Fruit fly (Drosophila melanogaster) whole organism, embryonic: ENCODE data around the gene CG9702.

Source experiments
- Bteb2 ChIP-seq: fragments of 200-800 bp; sonication (Bioruptor generic); optimal IDR thresholded peaks from 2 replicates; lab custom pipeline; 2016; ENCODE audit warnings: missing biosample characterization, missing genetic modification characterization
- CG10462 ChIP-seq: fragments of 200-800 bp; sonication (Bioruptor generic); optimal IDR thresholded peaks from 2 replicates; lab custom pipeline; 2016; ENCODE audit warnings: missing biosample characterization, missing genetic modification characterization
- CG10959 ChIP-seq: fragments of 200-800 bp; sonication (Bioruptor generic); IDR thresholded peaks from 2 replicates; pipeline ENCODE4 v1.3.6; 2022; ENCODE audit warnings: missing biosample characterization, missing genetic modification characterization
- CG11456 ChIP-seq: fragments of 200-800 bp; sonication (Bioruptor generic); IDR thresholded peaks from 3 replicates; pipeline ENCODE4 v1.3.6; 2022; ENCODE audit warnings: missing biosample characterization, missing genetic modification characterization
- CG11696 ChIP-seq: fragments of 200-800 bp; sonication (Bioruptor generic); IDR thresholded peaks from 2 replicates; pipeline ENCODE4 v1.3.6; 2022; ENCODE audit warnings: missing biosample characterization, missing genetic modification characterization
- CG13894 ChIP-seq: fragments of 200-800 bp; sonication (Bioruptor generic); optimal IDR thresholded peaks from 3 replicates; lab custom pipeline; 2018; ENCODE audit warnings: missing biosample characterization, mild to moderate bottlenecking, missing genetic modification characterization, moderate library complexity
- CG14667 ChIP-seq: fragments of 200-800 bp; sonication (Bioruptor generic); IDR thresholded peaks from 2 replicates; pipeline ENCODE4 v1.3.6; 2022; ENCODE audit warnings: missing biosample characterization, missing genetic modification characterization
- CG14860 ChIP-seq: fragments of 200-800 bp; sonication (Bioruptor generic); IDR thresholded peaks from 3 replicates; pipeline ENCODE4 v1.3.6; 2022; ENCODE audit warnings: missing biosample characterization, missing genetic modification characterization; ENCODE audit not compliant: partially characterized antibody
- CG1602 ChIP-seq: fragments of 200-800 bp; sonication (Bioruptor generic); optimal IDR thresholded peaks from 3 replicates; lab custom pipeline; 2016; ENCODE audit warnings: missing biosample characterization, missing genetic modification characterization
- CG17568 ChIP-seq: fragments of 200-800 bp; sonication (Bioruptor generic); optimal IDR thresholded peaks from 2 replicates; lab custom pipeline; 2018; ENCODE audit warnings: missing biosample characterization, mild to moderate bottlenecking, missing genetic modification characterization, moderate library complexity
- CG1792 ChIP-seq: fragments of 200-800 bp; sonication (Bioruptor generic); optimal IDR thresholded peaks from 2 replicates; lab custom pipeline; 2016; ENCODE audit warnings: missing biosample characterization, missing genetic modification characterization
- CG3065 ChIP-seq: fragments of 200-800 bp; sonication (Bioruptor generic); optimal IDR thresholded peaks from 2 replicates; lab custom pipeline; 2016; ENCODE audit warnings: missing biosample characterization, missing genetic modification characterization
- CG31365 ChIP-seq: fragments of 200-800 bp; sonication (Bioruptor generic); optimal IDR thresholded peaks from 2 replicates; lab custom pipeline; 2018; ENCODE audit warnings: missing biosample characterization, mild to moderate bottlenecking, missing genetic modification characterization
- CG3995 ChIP-seq: fragments of 200-800 bp; sonication (Bioruptor generic); optimal IDR thresholded peaks from 3 replicates; lab custom pipeline; 2016; ENCODE audit warnings: missing biosample characterization, missing genetic modification characterization
- CG4424 ChIP-seq: fragments of 200-800 bp; sonication (Bioruptor generic); optimal IDR thresholded peaks from 3 replicates; lab custom pipeline; 2016; ENCODE audit warnings: missing biosample characterization, missing genetic modification characterization
- CG4854 ChIP-seq: fragments of 200-800 bp; sonication (Bioruptor generic); optimal IDR thresholded peaks from 2 replicates; lab custom pipeline; 2016; ENCODE audit warnings: missing biosample characterization, missing genetic modification characterization, inconsistent platforms
- CG7786 ChIP-seq: fragments of 200-800 bp; sonication (Bioruptor generic); optimal IDR thresholded peaks from 2 replicates; lab custom pipeline; 2016; ENCODE audit warnings: missing biosample characterization, missing genetic modification characterization
- CHES-1-like ChIP-seq: fragments of 200-800 bp; sonication (Bioruptor generic); optimal IDR thresholded peaks from 2 replicates; lab custom pipeline; 2016; ENCODE audit warnings: missing biosample characterization, missing genetic modification characterization
- Chrac-16 ChIP-seq: fragments of 200-800 bp; sonication (Bioruptor generic); optimal IDR thresholded peaks from 3 replicates; lab custom pipeline; 2016; ENCODE audit warnings: missing biosample characterization, missing genetic modification characterization
- CoRest ChIP-seq: fragments of 200-800 bp; sonication (Bioruptor generic); optimal IDR thresholded peaks from 3 replicates; lab custom pipeline; 2018; ENCODE audit warnings: missing biosample characterization, mild to moderate bottlenecking, missing genetic modification characterization, moderate library complexity
- Eip74EF ChIP-seq, 2 experiments: fragments of 200-800 bp in 1 of 2; fragments of >200 bp in 1 of 2; sonication (Bioruptor generic) in 1 of 2; optimal IDR thresholded peaks; 2 replicates each; lab custom pipeline; 2017 to 2019; ENCODE audit warnings: missing biosample characterization in 2 of 2, missing genetic modification characterization in 2 of 2, mild to moderate bottlenecking in 1 of 2, moderate library complexity in 1 of 2
- Hr3 ChIP-seq: fragments of 200-800 bp; sonication (Bioruptor generic); optimal IDR thresholded peaks from 3 replicates; lab custom pipeline; 2016; ENCODE audit warnings: missing biosample characterization, missing genetic modification characterization
- Hr78 ChIP-seq, 2 experiments: fragments of 200-800 bp in 1 of 2; fragments of >200 bp in 1 of 2; sonication (Bioruptor generic) in 1 of 2; optimal IDR thresholded peaks; 2 replicates each; lab custom pipeline; 2017 to 2019; ENCODE audit warnings: missing biosample characterization in 2 of 2, missing genetic modification characterization in 2 of 2, mild to moderate bottlenecking in 1 of 2, moderate library complexity in 1 of 2
- Lhr ChIP-seq: fragments of 200-800 bp; sonication (Bioruptor generic); optimal IDR thresholded peaks from 3 replicates; lab custom pipeline; 2017; ENCODE audit warnings: mild to moderate bottlenecking, missing biosample characterization, missing genetic modification reagents, missing genetic modification characterization
- MBD-R2 ChIP-seq: fragments of 200-800 bp; sonication (Bioruptor generic); IDR thresholded peaks from 2 replicates; pipeline ENCODE4 v1.3.6; 2022; ENCODE audit warnings: missing biosample characterization, missing genetic modification characterization
- Mrtf ChIP-seq: fragments of 200-800 bp; sonication (Bioruptor generic); IDR thresholded peaks from 3 replicates; pipeline ENCODE4 v1.3.6; 2022; ENCODE audit warnings: missing biosample characterization, missing genetic modification characterization
- Oaz ChIP-seq: fragments of 200-800 bp; sonication (Bioruptor generic); IDR thresholded peaks from 2 replicates; pipeline ENCODE4 v1.3.6; 2022; ENCODE audit warnings: missing biosample characterization, missing genetic modification characterization
- Ptx1 ChIP-seq: fragments of 200-800 bp; sonication (Bioruptor generic); IDR thresholded peaks from 2 replicates; pipeline ENCODE4 v1.3.6; 2022; ENCODE audit warnings: missing biosample characterization, missing genetic modification characterization
- Six4 ChIP-seq: fragments of 200-800 bp; sonication (Bioruptor generic); optimal IDR thresholded peaks from 2 replicates; lab custom pipeline; 2016; ENCODE audit warnings: missing biosample characterization, missing genetic modification characterization
- Stat92E ChIP-seq, 3 experiments: fragments of >200 bp in 2 of 3; fragments of 200-800 bp in 1 of 3; sonication (Bioruptor generic) in 1 of 3; optimal IDR thresholded peaks; 2 replicates each; lab custom pipeline; 2017 to 2019; ENCODE audit warnings: missing biosample characterization in 3 of 3, missing genetic modification characterization in 3 of 3, mild to moderate bottlenecking in 1 of 3, moderate library complexity in 1 of 3
- ase ChIP-seq: fragments of 200-800 bp; sonication (Bioruptor generic); IDR thresholded peaks from 3 replicates; pipeline ENCODE4 v1.3.6; 2022; ENCODE audit warnings: missing biosample characterization, missing genetic modification characterization
- bbx ChIP-seq: fragments of 200-800 bp; sonication (Bioruptor generic); IDR thresholded peaks from 2 replicates; pipeline ENCODE4 v1.3.6; 2022; ENCODE audit warnings: missing biosample characterization, missing genetic modification characterization; ENCODE audit not compliant: partially characterized antibody
- bsh ChIP-seq, 2 experiments: fragments of 200-800 bp; sonication (Bioruptor generic); optimal IDR thresholded peaks; 2 replicates each; lab custom pipeline; 2017 to 2018; ENCODE audit warnings: mild to moderate bottlenecking in 2 of 2, missing biosample characterization in 2 of 2, missing genetic modification characterization in 2 of 2, moderate library complexity in 1 of 2
- cato ChIP-seq: fragments of 200-800 bp; sonication (Bioruptor generic); optimal IDR thresholded peaks from 2 replicates; lab custom pipeline; 2016; ENCODE audit warnings: missing biosample characterization, missing genetic modification characterization, borderline replicate concordance
- crol ChIP-seq: fragments of 200-800 bp; sonication (Bioruptor generic); IDR thresholded peaks from 2 replicates; pipeline ENCODE4 v1.3.6; 2022; ENCODE audit warnings: missing biosample characterization, missing genetic modification characterization
- dpn ChIP-seq, 2 experiments: fragments of 200-800 bp; sonication (Bioruptor generic); optimal IDR thresholded peaks; 3 replicates each; lab custom pipeline; 2016; ENCODE audit warnings: missing biosample characterization in 2 of 2, missing genetic modification characterization in 2 of 2
- ems ChIP-seq: fragments of 200-800 bp; sonication (Bioruptor generic); optimal IDR thresholded peaks from 3 replicates; lab custom pipeline; 2016; ENCODE audit warnings: missing biosample characterization, missing genetic modification characterization
- esg ChIP-seq: fragments of 200-800 bp; sonication (Bioruptor generic); conservative IDR thresholded peaks from 2 replicates; pipeline ENCODE4 v1.3.6; 2022; ENCODE audit warnings: missing biosample characterization, missing genetic modification characterization
- gfzf ChIP-seq: fragments of 200-800 bp; sonication (Bioruptor generic); optimal IDR thresholded peaks from 2 replicates; lab custom pipeline; 2016; ENCODE audit warnings: missing biosample characterization, mild to moderate bottlenecking, missing genetic modification characterization, moderate library complexity
- grn ChIP-seq: fragments of 200-800 bp; sonication (Bioruptor generic); optimal IDR thresholded peaks from 3 replicates; lab custom pipeline; 2017; ENCODE audit warnings: missing biosample characterization, missing genetic modification characterization
- kah ChIP-seq: fragments of 200-800 bp; sonication (Bioruptor generic); optimal IDR thresholded peaks from 2 replicates; lab custom pipeline; 2018; ENCODE audit warnings: missing biosample characterization, mild to moderate bottlenecking, missing genetic modification characterization
- lmd ChIP-seq: fragments of 200-800 bp; sonication (Bioruptor generic); IDR thresholded peaks from 2 replicates; pipeline ENCODE4 v1.3.6; 2022; ENCODE audit warnings: missing biosample characterization, missing genetic modification characterization
- nerfin-1 ChIP-seq: fragments of 200-800 bp; sonication (Bioruptor generic); optimal IDR thresholded peaks from 3 replicates; lab custom pipeline; 2019; ENCODE audit warnings: missing biosample characterization, mild to moderate bottlenecking, missing genetic modification characterization, moderate library complexity
- psq ChIP-seq: fragments of 200-800 bp; sonication (Bioruptor generic); optimal IDR thresholded peaks from 2 replicates; lab custom pipeline; 2017; ENCODE audit warnings: missing biosample characterization, missing genetic modification characterization
- sd ChIP-seq: fragments of 200-800 bp; sonication (Bioruptor generic); optimal IDR thresholded peaks from 3 replicates; lab custom pipeline; 2018; ENCODE audit warnings: missing biosample characterization, mild to moderate bottlenecking, missing genetic modification characterization, moderate library complexity
- so ChIP-seq: fragments of 200-800 bp; sonication (Bioruptor generic); IDR thresholded peaks from 3 replicates; pipeline ENCODE4 v1.3.6; 2022; ENCODE audit warnings: missing biosample characterization, missing genetic modification characterization
- wdn ChIP-seq: fragments of 200-800 bp; sonication (Bioruptor generic); IDR thresholded peaks from 2 replicates; pipeline ENCODE4 v1.3.6; 2022; ENCODE audit warnings: missing biosample characterization, missing genetic modification characterization
- wor ChIP-seq: fragments of 200-800 bp; sonication (Bioruptor generic); IDR thresholded peaks from 2 replicates; pipeline ENCODE4 v1.3.6; 2022; ENCODE audit warnings: missing biosample characterization, missing genetic modification characterization

The CG9702 gene

DNA sequence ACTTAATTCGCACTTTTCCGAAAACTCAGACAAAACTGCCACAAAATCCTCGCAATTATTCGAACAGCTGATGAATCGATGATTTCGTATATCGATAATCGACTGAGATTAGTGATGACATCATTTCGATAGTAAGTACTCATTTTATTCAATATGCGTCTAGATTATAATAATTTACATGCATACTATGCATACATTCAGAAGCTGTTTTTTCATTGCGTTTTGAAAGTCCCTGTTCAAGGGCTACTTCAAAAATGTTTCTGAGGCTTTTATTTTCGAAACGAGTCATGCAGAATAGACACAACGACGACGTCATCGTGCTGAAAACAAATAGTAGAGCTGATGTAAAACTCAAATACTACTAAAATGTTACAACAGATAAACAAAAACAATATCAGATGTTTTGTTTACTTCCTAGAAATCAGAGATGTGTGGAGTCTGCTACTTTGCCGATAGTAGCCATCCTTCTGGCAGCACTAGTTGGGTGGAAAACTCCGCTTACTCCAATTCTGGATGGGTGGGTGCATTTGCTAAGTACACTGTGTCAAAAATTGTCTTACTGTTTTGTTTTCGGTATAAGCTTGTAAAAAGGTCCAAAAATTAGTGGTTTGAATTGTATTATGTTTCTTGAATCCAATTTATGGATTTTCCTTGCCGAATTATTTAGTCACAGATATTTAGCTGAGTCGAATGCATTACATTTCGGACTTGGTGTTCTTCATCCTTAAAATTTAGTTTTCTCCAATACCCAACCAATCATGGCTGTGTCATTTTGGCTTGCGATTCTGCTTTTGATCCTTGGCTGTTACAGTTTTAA is 22.4 kb downstream of the CG9702 start, which contains the start of the genes CG2246 and CG31021 (continued):
- TF ChIP-seq CG1792 (GFP tag; lab: Kevin White, UChicago) (peak; percentile 25), CG10959 (no peak), CG3065 (no peak), bsh (GFP tag; optimal IDR thresholded peaks at IDR 0.05; lab: Kevin White, UChicago) (peak in 1 of 2 experiments; percentile 4), Oaz (no peak), CoRest (tag; lab: Kevin White, UChicago) (peak; percentile 70), Lhr (peak; percentile 98), grn (GFP tag; lab: Kevin White, UChicago) (peak; percentile 43), Six4 (GFP tag; lab: Kevin White, UChicago) (peak; percentile 21), CG10462 (GFP tag; lab: Kevin White, UChicago) (peak; percentile 29), esg (GFP tag; lab: Robert Waterston, UW) (no peak), psq (GFP tag; lab: Kevin White, UChicago) (peak; percentile 45), wor (GFP tag; lab: Robert Waterston, UW) (peak; percentile 25; the same call in 1 of the 2 replicates), CG7786 (GFP tag; lab: Kevin White, UChicago) (peak; percentile 56), CG1602 (GFP tag; lab: Kevin White, UChicago) (no peak), kah (GFP tag; lab: Kevin White, UChicago) (no peak), CG13894 (tag; lab: Kevin White, UChicago) (peak; percentile 11), nerfin-1 (tag; lab: Kevin White, UChicago) (peak; percentile 39), Bteb2 (peak; percentile 18), gfzf (GFP tag; lab: Kevin White, UChicago) (peak; percentile 56), lmd (peak; percentile 36; the same call in 1 of the 2 replicates), CG4854 (GFP tag; lab: Kevin White, UChicago) (peak; percentile 27), CG11456 (GFP tag; lab: Robert Waterston, UW) (peak; percentile 82), CG4424 (peak; percentile 21), Mrtf (GFP tag; lab: Robert Waterston, UW) (peak; percentile 55; the same call in 2 of the 3 replicates), Hr3 (GFP tag; lab: Kevin White, UChicago) (peak; percentile 49), sd (tag; lab: Kevin White, UChicago) (no peak), CG14667 (GFP tag; lab: Robert Waterston, UW) (no peak), cato (GFP tag; lab: Kevin White, UChicago) (no peak), ase (GFP tag; lab: Robert Waterston, UW) (no peak; the same call in 2 of the 3 replicates), crol (no peak), Ptx1 (GFP tag; lab: Robert Waterston, UW) (peak; percentile 43; the same call in 1 of the 2 replicates), CG17568 (GFP tag; lab: Kevin White, UChicago) (no peak), Hr78 (GFP tag; optimal IDR thresholded peaks at IDR 0.05; lab: Kevin White, UChicago) (no peak), Eip74EF (GFP tag; optimal IDR thresholded peaks at IDR 0.05; lab: Kevin White, UChicago) (no peak), so (GFP tag; lab: Robert Waterston, UW) (no peak), bbx (GFP tag; lab: Robert Waterston, UW) (peak; percentile 79), CG3995 (peak; percentile 84), Stat92E (GFP tag; optimal IDR thresholded peaks at IDR 0.05; lab: Kevin White, UChicago) (peak in 1 of 3 experiments; percentile 94), CG11696 (GFP tag; lab: Robert Waterston, UW) (no peak), CG31365 (tag; lab: Kevin White, UChicago) (no peak), ems (GFP tag; lab: Kevin White, UChicago) (peak; percentile 29), wdn (GFP tag; lab: Robert Waterston, UW) (no peak), Chrac-16 (GFP tag; lab: Kevin White, UChicago) (peak; percentile 34), dpn (GFP tag; optimal IDR thresholded peaks at IDR 0.05; lab: Kevin White, UChicago) (peak; percentile 52 to 59), CG14860 (GFP tag; lab: Robert Waterston, UW) (peak; percentile 71), CHES-1-like (GFP tag; lab: Kevin White, UChicago) (peak; percentile 64), MBD-R2 (GFP tag; lab: Robert Waterston, UW) (peak; percentile 73; the same call in 1 of the 2 replicates)
